Worm (Caenorhabditis elegans) whole organism, midembryonic: ENCODE data around the gene W02H5.2.
"Not testable (repeated sequence)": the region's sequence is repeated elsewhere in the genome, so short reads cannot be mapped to it uniquely, and the experiment has no call there.

ENCODE experiments used
- T22C8.4 ChIP-seq: fragments of 200-800 bp; sonication (Bioruptor generic); IDR thresholded peaks from 2 replicates; pipeline ENCODE4 v1.3.6; 2022; ENCODE audit warnings: missing genetic modification characterization, missing compliant biosample characterization
- cog-1 ChIP-seq: sonication (generic microtip); optimal IDR thresholded peaks from 2 replicates; lab custom pipeline; 2016; ENCODE audit warnings: missing genetic modification characterization, missing compliant biosample characterization
- flt-1 ChIP-seq: fragments of 200-800 bp; sonication (Bioruptor generic); IDR thresholded peaks from 2 replicates; pipeline ENCODE4 v1.3.6; 2022; ENCODE audit warnings: missing genetic modification characterization, missing compliant biosample characterization
- klf-2 ChIP-seq: fragments of 200-800 bp; sonication (Bioruptor generic); conservative IDR thresholded peaks from 2 replicates; pipeline ENCODE4 v1.3.6; 2022; ENCODE audit warnings: missing genetic modification reagents, missing genetic modification characterization, missing compliant biosample characterization
- med-1 ChIP-seq: sonication (generic microtip); optimal IDR thresholded peaks from 2 replicates; lab custom pipeline; 2017; ENCODE audit warnings: missing genetic modification characterization, mild to moderate bottlenecking, missing compliant biosample characterization, antibody characterized with exemption, missing genetic modification reagents; ENCODE audit not compliant: insufficient read depth
- ref-1 ChIP-seq: fragments of 200-800 bp; sonication (Bioruptor generic); conservative IDR thresholded peaks from 2 replicates; pipeline ENCODE4 v1.3.6; 2022; ENCODE audit warnings: missing genetic modification reagents, missing genetic modification characterization, missing compliant biosample characterization
- tab-1 ChIP-seq: fragments of 200-800 bp; sonication (Bioruptor generic); IDR thresholded peaks from 2 replicates; pipeline ENCODE4 v1.3.6; 2022; ENCODE audit warnings: missing genetic modification characterization, missing compliant biosample characterization
- ztf-23 ChIP-seq: fragments of 200-800 bp; sonication (Bioruptor generic); IDR thresholded peaks from 2 replicates; pipeline ENCODE4 v1.3.6; 2022; ENCODE audit warnings: missing genetic modification reagents, missing genetic modification characterization, missing compliant biosample characterization
- ztf-29 ChIP-seq: fragments of 200-800 bp; sonication (Bioruptor generic); IDR thresholded peaks from 2 replicates; pipeline ENCODE4 v1.3.6; 2022; ENCODE audit warnings: missing genetic modification reagents, missing genetic modification characterization, missing compliant biosample characterization

DNA sequence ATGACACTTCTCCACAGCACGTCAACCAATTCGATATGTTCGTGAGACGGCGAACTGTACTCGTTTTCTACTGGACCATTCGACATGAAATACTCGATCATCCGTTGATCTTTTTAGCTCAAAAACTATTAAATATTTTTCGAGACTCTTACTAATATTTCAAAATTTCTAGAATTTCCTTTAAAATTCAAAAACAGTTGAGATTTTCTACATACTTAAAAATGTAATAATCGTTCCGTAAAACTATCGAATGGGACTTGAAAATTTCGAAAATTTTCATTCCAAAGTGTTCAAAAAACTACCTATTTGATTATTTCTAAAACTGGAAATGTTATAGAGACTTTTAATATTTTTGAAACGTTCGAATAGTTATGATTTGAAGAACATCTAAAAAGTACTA is 13.8 kb upstream of the W02H5.2 start, which contains the start of gene sknr-1:
- TF ChIP-seq cog-1 (tag; lab: Kevin White, UChicago); ztf-29 (GFP tag; lab: Robert Waterston, UW); T22C8.4; klf-2 (GFP tag; lab: Robert Waterston, UW); ztf-23 (GFP tag; lab: Robert Waterston, UW); tab-1; flt-1; med-1 (GFP tag; lab: Kevin White, UChicago); ref-1 (GFP tag; lab: Robert Waterston, UW): not testable (repeated sequence)
